Worm (Caenorhabditis elegans): Measurements from ENCODE around the gene Y73F8A.22.

Y73F8A.22 gene

DNA sequence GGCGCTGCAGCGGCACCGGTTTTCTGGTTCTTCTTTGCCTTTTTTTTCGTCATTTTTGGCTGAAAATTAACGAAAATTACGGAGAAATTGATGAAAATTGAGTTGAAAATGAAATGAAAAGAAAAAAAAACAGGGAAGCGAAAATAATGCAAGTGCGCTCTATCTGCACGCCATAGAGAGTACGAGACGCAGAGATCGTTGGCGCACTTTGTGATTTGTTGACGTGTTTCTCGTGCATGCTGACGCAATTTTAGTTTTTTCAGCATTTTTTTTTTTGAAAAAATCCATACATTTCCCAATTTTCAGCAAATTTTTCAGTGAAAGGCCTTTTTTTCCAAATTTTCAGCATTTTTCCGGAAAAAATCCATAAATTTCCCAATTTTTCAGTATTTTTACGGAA, 30.2 kb upstream of the Y73F8A.22 start, which contains the start of gene ntl-11 (continued):
- TF ChIP-seq Y67H2A.10 (GFP tag; conservative IDR thresholded peaks at IDR 0.05) (peak; percentile 77; the same call in 1 of the 2 replicates), F57C9.4 (tag; optimal IDR thresholded peaks at IDR 0.05) (no peak), K11D2.4 (GFP tag; IDR thresholded peaks at IDR 0.05) (peak; percentile 97), Y79H2A.3 (GFP tag; conservative IDR thresholded peaks at IDR 0.05) (0 out of 2 replicates have a peak, but pooled peaks have one; percentile 43), nhr-80 (tag; optimal IDR thresholded peaks at IDR 0.05) (peak; percentile 63), him-1 (tag; optimal IDR thresholded peaks at IDR 0.05) (peak; percentile 15), F55B11.4 (tag; optimal IDR thresholded peaks at IDR 0.05; ENCODE audit: borderline replicate concordance, insufficient read depth) (no peak), F10E7.11 (tag; optimal IDR thresholded peaks at IDR 0.05) (no peak), ztf-22 (GFP tag; optimal IDR thresholded peaks at IDR 0.05) (peak; percentile 48), ZK185.1 (tag; optimal IDR thresholded peaks at IDR 0.05; ENCODE audit: poor library complexity, severe bottlenecking) (no peak), C17E4.6 (GFP tag; IDR thresholded peaks at IDR 0.05) (peak; percentile 82), aptf-2 (GFP tag; conservative IDR thresholded peaks at IDR 0.05) (no peak), Y95B8A.8 (GFP tag; IDR thresholded peaks at IDR 0.05) (peak; percentile 95), egl-44 (GFP tag; IDR thresholded peaks at IDR 0.05) (peak; percentile 75; the same call in 1 of the 2 replicates), F23B12.7 (tag; optimal IDR thresholded peaks at IDR 0.05; ENCODE audit: insufficient read depth) (peak; percentile 62), mes-4 (tag; optimal IDR thresholded peaks at IDR 0.05) (no peak), K12H6.12 (tag; optimal IDR thresholded peaks at IDR 0.05) (peak; percentile 81), chd-7 (tag; optimal IDR thresholded peaks at IDR 0.05) (no peak), pha-4 (tag; optimal IDR thresholded peaks at IDR 0.05) (peak; percentile 88), B0261.1 (tag; optimal IDR thresholded peaks at IDR 0.05) (peak; percentile 32), ztf-28 (GFP tag; IDR thresholded peaks at IDR 0.05) (peak; percentile 90), ceh-79 (tag; optimal IDR thresholded peaks at IDR 0.05) (no peak), fkh-3 (tag; optimal IDR thresholded peaks at IDR 0.05) (no peak), hlh-12 (tag; optimal IDR thresholded peaks at IDR 0.05) (no peak), let-607 (tag; optimal IDR thresholded peaks at IDR 0.05) (peak; percentile 59 to 81), zim-3 (tag; optimal IDR thresholded peaks at IDR 0.05) (no peak), attf-3 (GFP tag; conservative IDR thresholded peaks at IDR 0.05) (peak; percentile 71), ets-4 (GFP tag; optimal IDR thresholded peaks at IDR 0.05) (no peak), F22D6.2 (tag; optimal IDR thresholded peaks at IDR 0.05) (peak; percentile 83), ztf-26 (tag; optimal IDR thresholded peaks at IDR 0.05) (peak; percentile 94), rec-8 (tag; optimal IDR thresholded peaks at IDR 0.05) (no peak), hlh-26 (GFP tag; conservative IDR thresholded peaks at IDR 0.05) (no peak), lsy-27 (tag; optimal IDR thresholded peaks at IDR 0.05; ENCODE audit: borderline replicate concordance, insufficient read depth) (no peak), snpc-4 (GFP tag; optimal IDR thresholded peaks at IDR 0.05) (peak; percentile 90), snpc-4 (tag; optimal IDR thresholded peaks at IDR 0.05) (peak; percentile 90 to 97 (median 94)), hsf-1 (GFP tag; IDR thresholded peaks at IDR 0.05) (peak; percentile 89), madf-6 (GFP tag; IDR thresholded peaks at IDR 0.05) (peak; percentile 87), F37B4.10 (GFP tag; IDR thresholded peaks at IDR 0.05) (0 out of 2 replicates have a peak, but pooled peaks have one; percentile 48), ceh-100 (GFP tag; IDR thresholded peaks at IDR 0.05) (peak; percentile 86), lin-40 (tag; optimal IDR thresholded peaks at IDR 0.05) (peak; percentile 98), bed-2 (GFP tag; IDR thresholded peaks at IDR 0.05) (no peak), lin-26 (GFP tag; IDR thresholded peaks at IDR 0.05) (no peak), sea-2 (GFP tag; IDR thresholded peaks at IDR 0.05) (no peak), ceh-27 (GFP tag; optimal IDR thresholded peaks at IDR 0.05) (peak; percentile 83), unc-130 (GFP tag; optimal IDR thresholded peaks at IDR 0.05) (peak; percentile 35), ztf-3 (GFP tag; optimal IDR thresholded peaks at IDR 0.05) (peak; percentile 1), ccch-3 (GFP tag; optimal IDR thresholded peaks at IDR 0.05) (no peak), mcd-1 (GFP tag; IDR thresholded peaks at IDR 0.05) (peak; percentile 100)

All from whole organism, young adult.